Worm (Caenorhabditis elegans) whole organism, L4/young adult: ENCODE results near the gene C05C10.5.

Source experiments
- W03F9.2 ChIP-seq: fragments of 150-350 bp; optimal IDR thresholded peaks from 2 replicates; lab custom pipeline; 2014; ENCODE audit warnings: missing biosample characterization, missing genetic modification characterization
- dao-5 ChIP-seq: sonication (generic microtip); optimal IDR thresholded peaks from 2 replicates; lab custom pipeline; 2016; ENCODE audit warnings: missing genotype, missing genetic modification characterization, moderate library complexity, missing compliant biosample characterization
- him-1 ChIP-seq: sonication (generic microtip); optimal IDR thresholded peaks from 2 replicates; lab custom pipeline; 2016; ENCODE audit warnings: missing genotype, missing genetic modification reagents, missing genetic modification characterization, missing compliant biosample characterization

DNA sequence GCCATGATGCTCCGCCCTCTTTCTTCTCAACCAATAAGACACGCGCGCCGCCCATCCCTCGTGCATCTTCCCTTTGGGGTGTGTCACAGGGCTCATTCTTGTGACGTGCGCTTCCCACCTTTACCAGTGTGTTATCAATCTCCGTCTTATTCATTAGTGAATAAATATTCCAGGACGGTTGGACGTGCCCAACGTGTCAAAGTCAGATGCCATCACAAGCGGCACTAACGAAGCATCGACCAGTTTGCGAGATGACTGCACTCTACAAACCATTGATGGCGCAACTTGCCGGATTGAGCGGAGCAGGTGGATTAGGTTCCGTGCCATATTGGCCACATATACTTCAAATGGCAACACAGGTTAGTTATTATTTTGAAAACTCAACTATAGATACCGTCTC is 21.3 kb downstream of the C05C10.5 start:
- TF ChIP-seq W03F9.2, result no peak
- no peak for TF ChIP-seq dao-5 (tag; lab: Kevin White, UChicago)
- TF ChIP-seq him-1 (tag; lab: Kevin White, UChicago), result no peak
